Fruit fly (Drosophila melanogaster) whole organism, embryonic: ENCODE data around the gene CG43925.

Experiments
- Aef1 ChIP-seq: fragments of 200-800 bp; sonication (Bioruptor generic); IDR thresholded peaks from 3 replicates; pipeline ENCODE4 v1.3.6; 2022; ENCODE audit warnings: missing biosample characterization, missing genetic modification characterization
- Atf3 ChIP-seq: fragments of 200-800 bp; sonication (Bioruptor generic); optimal IDR thresholded peaks from 3 replicates; lab custom pipeline; 2016; ENCODE audit warnings: missing biosample characterization, missing genetic modification characterization
- CG10147 ChIP-seq: fragments of 200-800 bp; sonication (Bioruptor generic); optimal IDR thresholded peaks from 2 replicates; lab custom pipeline; 2019; ENCODE audit warnings: missing biosample characterization, mild to moderate bottlenecking, missing genetic modification characterization, moderate library complexity
- CG13424 ChIP-seq: fragments of 200-800 bp; sonication (Bioruptor generic); optimal IDR thresholded peaks from 2 replicates; lab custom pipeline; 2019; ENCODE audit warnings: missing biosample characterization, mild to moderate bottlenecking, missing genetic modification characterization, moderate library complexity
- CG14441 ChIP-seq: fragments of 200-800 bp; sonication (Bioruptor generic); IDR thresholded peaks from 2 replicates; pipeline ENCODE4 v1.3.6; 2022; ENCODE audit warnings: missing biosample characterization, missing genetic modification characterization
- CG1832 ChIP-seq: fragments of 200-800 bp; sonication (Bioruptor generic); optimal IDR thresholded peaks from 2 replicates; lab custom pipeline; 2017; ENCODE audit warnings: missing biosample characterization, mild to moderate bottlenecking, missing genetic modification characterization, inconsistent platforms
- CG2889 ChIP-seq: fragments of 200-800 bp; sonication (Bioruptor generic); IDR thresholded peaks from 3 replicates; pipeline ENCODE4 v1.3.6; 2022; ENCODE audit warnings: missing biosample characterization, missing genetic modification characterization
- CG3847 ChIP-seq: fragments of 200-800 bp; sonication (Bioruptor generic); IDR thresholded peaks from 2 replicates; pipeline ENCODE4 v1.3.6; 2022; ENCODE audit warnings: missing biosample characterization, missing genetic modification characterization
- CG4282 ChIP-seq: fragments of 200-800 bp; sonication (Bioruptor generic); optimal IDR thresholded peaks from 2 replicates; lab custom pipeline; 2016; ENCODE audit warnings: missing biosample characterization, missing genetic modification characterization
- CG4854 ChIP-seq: fragments of 200-800 bp; sonication (Bioruptor generic); optimal IDR thresholded peaks from 2 replicates; lab custom pipeline; 2016; ENCODE audit warnings: missing biosample characterization, missing genetic modification characterization, inconsistent platforms
- CG5953 ChIP-seq: fragments of 200-800 bp; sonication (Bioruptor generic); IDR thresholded peaks from 2 replicates; pipeline ENCODE4 v1.3.6; 2022; ENCODE audit warnings: missing biosample characterization, missing genetic modification characterization
- CG6765 ChIP-seq: fragments of 200-800 bp; sonication (Bioruptor generic); optimal IDR thresholded peaks from 3 replicates; lab custom pipeline; 2017; ENCODE audit warnings: missing biosample characterization, mild to moderate bottlenecking, missing genetic modification characterization
- CG6791 ChIP-seq: fragments of 200-800 bp; sonication (Bioruptor generic); IDR thresholded peaks from 3 replicates; pipeline ENCODE4 v1.3.6; 2022; ENCODE audit warnings: missing biosample characterization, missing genetic modification characterization; ENCODE audit not compliant: partially characterized antibody
- CG8290 ChIP-seq, 3 experiments: fragments of 200-800 bp; sonication (Bioruptor generic); optimal IDR thresholded peaks; 2 replicates each; lab custom pipeline; 2016 to 2019; ENCODE audit warnings: missing biosample characterization in 3 of 3, missing genetic modification characterization in 3 of 3, mild to moderate bottlenecking in 2 of 3, moderate library complexity in 1 of 3
- CTCF ChIP-seq: fragments of 200-800 bp; sonication (Bioruptor generic); optimal IDR thresholded peaks from 2 replicates; lab custom pipeline; 2017; ENCODE audit warnings: missing biosample characterization, mild to moderate bottlenecking, missing genetic modification characterization, moderate library complexity
- D19A ChIP-seq: fragments of 200-800 bp; optimal IDR thresholded peaks from 3 replicates; lab custom pipeline; 2019; ENCODE audit warnings: missing biosample characterization, mild to moderate bottlenecking, missing genetic modification characterization, moderate library complexity
- Dll ChIP-seq: fragments of 200-800 bp; sonication (Bioruptor generic); IDR thresholded peaks from 4 replicates; pipeline ENCODE4 v1.3.6; 2022; ENCODE audit warnings: missing biosample characterization, missing genetic modification characterization; ENCODE audit not compliant: partially characterized antibody
- Dref ChIP-seq: fragments of 200-800 bp; sonication (Bioruptor generic); IDR thresholded peaks from 2 replicates; pipeline ENCODE4 v1.3.6; 2022; ENCODE audit warnings: missing biosample characterization, missing genetic modification characterization
- Gug ChIP-seq: fragments of 200-800 bp; sonication (Bioruptor generic); IDR thresholded peaks from 4 replicates; pipeline ENCODE4 v1.3.6; 2022; ENCODE audit warnings: missing biosample characterization, missing genetic modification characterization
- HLH4C ChIP-seq: fragments of 200-800 bp; sonication (Bioruptor generic); IDR thresholded peaks from 3 replicates; pipeline ENCODE4 v1.3.6; 2022; ENCODE audit warnings: missing biosample characterization, missing genetic modification characterization; ENCODE audit not compliant: partially characterized antibody
- HLH54F ChIP-seq: fragments of 200-800 bp; sonication (Bioruptor generic); optimal IDR thresholded peaks from 3 replicates; lab custom pipeline; 2016; ENCODE audit warnings: missing biosample characterization, missing genetic modification characterization
- HmgZ ChIP-seq: fragments of 200-800 bp; sonication (Bioruptor generic); optimal IDR thresholded peaks from 2 replicates; lab custom pipeline; 2018; ENCODE audit warnings: missing biosample characterization, mild to moderate bottlenecking, missing genetic modification characterization
- Hr3 ChIP-seq: fragments of 200-800 bp; sonication (Bioruptor generic); optimal IDR thresholded peaks from 3 replicates; lab custom pipeline; 2016; ENCODE audit warnings: missing biosample characterization, missing genetic modification characterization
- Hr51 ChIP-seq, 2 experiments: fragments of 200-800 bp; sonication (Bioruptor generic); optimal IDR thresholded peaks; 2 replicates in 1 of 2; 3 replicates in 1 of 2; lab custom pipeline; 2016 to 2018; ENCODE audit warnings: missing biosample characterization in 2 of 2, missing genetic modification characterization in 2 of 2, mild to moderate bottlenecking in 1 of 2, moderate library complexity in 1 of 2
- Kr ChIP-seq: fragments of 200-800 bp; sonication (Bioruptor generic); optimal IDR thresholded peaks from 2 replicates; lab custom pipeline; 2017; ENCODE audit warnings: missing biosample characterization, mild to moderate bottlenecking, missing genetic modification characterization
- Lhr ChIP-seq: fragments of 200-800 bp; sonication (Bioruptor generic); optimal IDR thresholded peaks from 3 replicates; lab custom pipeline; 2017; ENCODE audit warnings: mild to moderate bottlenecking, missing biosample characterization, missing genetic modification reagents, missing genetic modification characterization
- Meics ChIP-seq: fragments of 200-800 bp; sonication (Bioruptor generic); optimal IDR thresholded peaks from 2 replicates; lab custom pipeline; 2017; ENCODE audit warnings: missing biosample characterization, mild to moderate bottlenecking, missing genetic modification characterization
- Poxn ChIP-seq: fragments of 200-800 bp; sonication (Bioruptor generic); IDR thresholded peaks from 2 replicates; pipeline ENCODE4 v1.3.6; 2022; ENCODE audit warnings: missing biosample characterization, missing genetic modification characterization
- Tbp ChIP-seq: fragments of >200 bp; optimal IDR thresholded peaks from 2 replicates; lab custom pipeline; 2018; ENCODE audit warnings: missing biosample characterization, missing genetic modification characterization
- br ChIP-seq: fragments of >200 bp; optimal IDR thresholded peaks from 2 replicates; lab custom pipeline; 2017
- btn ChIP-seq: fragments of 200-800 bp; sonication (Bioruptor generic); optimal IDR thresholded peaks from 2 replicates; lab custom pipeline; 2016; ENCODE audit warnings: missing biosample characterization, missing genetic modification characterization
- caup ChIP-seq: fragments of 200-800 bp; sonication (Bioruptor generic); optimal IDR thresholded peaks from 3 replicates; lab custom pipeline; 2017; ENCODE audit warnings: missing biosample characterization, mild to moderate bottlenecking, missing genetic modification characterization, moderate library complexity; ENCODE audit not compliant: severe bottlenecking
- chn ChIP-seq: fragments of 200-800 bp; sonication (Bioruptor generic); optimal IDR thresholded peaks from 2 replicates; lab custom pipeline; 2016; ENCODE audit warnings: missing biosample characterization, missing genetic modification characterization
- cwo ChIP-seq: fragments of 200-800 bp; sonication (Bioruptor generic); optimal IDR thresholded peaks from 3 replicates; lab custom pipeline; 2017; ENCODE audit warnings: missing biosample characterization, missing genetic modification characterization, mild to moderate bottlenecking, moderate library complexity, missing genetic modification reagents
- dpn ChIP-seq, 2 experiments: fragments of 200-800 bp; sonication (Bioruptor generic); optimal IDR thresholded peaks; 3 replicates each; lab custom pipeline; 2016; ENCODE audit warnings: missing biosample characterization in 2 of 2, missing genetic modification characterization in 2 of 2
- en ChIP-seq: fragments of 200-800 bp; sonication (Bioruptor generic); optimal IDR thresholded peaks from 2 replicates; lab custom pipeline; 2016; ENCODE audit warnings: missing biosample characterization, missing genetic modification characterization
- fd96Cb ChIP-seq: fragments of 200-800 bp; sonication (Bioruptor generic); optimal IDR thresholded peaks from 2 replicates; lab custom pipeline; 2018; ENCODE audit warnings: missing biosample characterization, mild to moderate bottlenecking, missing genetic modification characterization, moderate library complexity
- gfzf ChIP-seq: fragments of 200-800 bp; sonication (Bioruptor generic); optimal IDR thresholded peaks from 2 replicates; lab custom pipeline; 2016; ENCODE audit warnings: missing biosample characterization, mild to moderate bottlenecking, missing genetic modification characterization, moderate library complexity
- ham ChIP-seq: fragments of 200-800 bp; sonication (Bioruptor generic); IDR thresholded peaks from 2 replicates; pipeline ENCODE4 v1.3.6; 2022; ENCODE audit warnings: missing biosample characterization, missing genetic modification characterization
- kay ChIP-seq: fragments of 200-800 bp; sonication (Bioruptor generic); optimal IDR thresholded peaks from 2 replicates; lab custom pipeline; 2016; ENCODE audit warnings: missing biosample characterization, missing genetic modification characterization
- knrl ChIP-seq: fragments of 200-800 bp; sonication (Bioruptor generic); IDR thresholded peaks from 3 replicates; pipeline ENCODE4 v1.3.6; 2022; ENCODE audit warnings: missing biosample characterization, missing genetic modification characterization; ENCODE audit not compliant: partially characterized antibody
- mam ChIP-seq: fragments of 200-800 bp; sonication (Bioruptor generic); optimal IDR thresholded peaks from 3 replicates; lab custom pipeline; 2016; ENCODE audit warnings: missing biosample characterization, missing genetic modification characterization
- org-1 ChIP-seq: fragments of 200-800 bp; sonication (Bioruptor generic); optimal IDR thresholded peaks from 2 replicates; lab custom pipeline; 2017; ENCODE audit warnings: missing biosample characterization, missing genetic modification characterization
- pan ChIP-seq, 4 experiments: fragments of >200 bp in 3 of 4; fragments of 200-800 bp in 1 of 4; sonication (Bioruptor generic) in 1 of 4; optimal IDR thresholded peaks in 3 of 4; IDR thresholded peaks in 1 of 4; 2 replicates each; pipeline versions ENCODE4 v1.3.6 to Lab custom; 2017 to 2022; ENCODE audit warnings: missing biosample characterization in 2 of 4, missing genetic modification characterization in 2 of 4, mixed read lengths in 1 of 4
- pros ChIP-seq: fragments of 200-800 bp; sonication (Bioruptor generic); optimal IDR thresholded peaks from 3 replicates; lab custom pipeline; 2019; ENCODE audit warnings: missing biosample characterization, mild to moderate bottlenecking, missing genetic modification characterization, moderate library complexity
- rib ChIP-seq: fragments of 200-800 bp; sonication (Bioruptor generic); IDR thresholded peaks from 2 replicates; pipeline ENCODE4 v1.3.6; 2022; ENCODE audit warnings: missing biosample characterization, missing genetic modification characterization
- slp2 ChIP-seq: fragments of 200-800 bp; sonication (Bioruptor generic); optimal IDR thresholded peaks from 2 replicates; lab custom pipeline; 2016; ENCODE audit warnings: missing biosample characterization, missing genetic modification characterization
- wdn ChIP-seq: fragments of 200-800 bp; sonication (Bioruptor generic); IDR thresholded peaks from 2 replicates; pipeline ENCODE4 v1.3.6; 2022; ENCODE audit warnings: missing biosample characterization, missing genetic modification characterization
- wor ChIP-seq: fragments of 200-800 bp; sonication (Bioruptor generic); IDR thresholded peaks from 2 replicates; pipeline ENCODE4 v1.3.6; 2022; ENCODE audit warnings: missing biosample characterization, missing genetic modification characterization

The CG43925 gene

DNA sequence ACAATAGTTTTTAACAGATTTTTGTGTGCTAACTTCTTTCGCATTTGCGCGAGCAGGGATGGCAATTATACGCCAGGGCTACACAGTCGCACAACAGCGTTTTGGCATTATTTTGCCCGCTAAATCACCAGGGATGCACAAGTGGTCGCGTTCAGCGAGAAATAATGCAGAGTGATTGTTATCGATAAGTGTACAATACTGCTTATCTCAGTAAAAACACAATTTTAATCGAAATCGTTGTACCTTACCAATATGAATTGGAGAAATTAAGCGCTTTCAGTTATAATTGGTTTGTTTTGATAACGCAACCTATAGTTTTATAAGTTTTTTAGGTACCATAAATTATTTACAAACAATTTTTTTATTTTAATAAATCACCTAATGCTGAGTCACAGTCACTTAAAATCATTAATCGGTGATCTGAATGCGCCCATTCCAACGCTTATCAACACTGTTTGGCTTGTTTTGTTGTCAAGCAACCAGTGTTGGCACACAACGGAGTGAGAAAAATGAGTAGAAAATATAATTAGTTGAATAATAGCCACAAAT lies 552 bp downstream of the CG43925 start, which contains the start of the genes Sfmbt and CG5439 (continued):
- no peak for TF ChIP-seq pan (optimal IDR thresholded peaks at IDR 0.05; lab: Kevin White, UChicago)
- TF ChIP-seq pan (GFP tag; optimal IDR thresholded peaks at IDR 0.05 in 1 of 2, IDR thresholded peaks at IDR 0.05 in 1 of 2): peak in 1 of 2 experiments; percentile 15
- TF ChIP-seq mam (GFP tag; lab: Kevin White, UChicago): peak; percentile 86
- TF ChIP-seq pros: no peak
- peak; percentile 73 for TF ChIP-seq slp2 (GFP tag; lab: Kevin White, UChicago)
- peak; percentile 19 for TF ChIP-seq btn (GFP tag; lab: Kevin White, UChicago)
- peak; percentile 55 for TF ChIP-seq cwo (GFP tag; lab: Kevin White, UChicago)
- peak; percentile 10 for TF ChIP-seq CTCF (GFP tag; lab: Kevin White, UChicago)
- TF ChIP-seq Meics (GFP tag; lab: Kevin White, UChicago): peak; percentile 69
- TF ChIP-seq Aef1 (GFP tag; lab: Robert Waterston, UW): peak; percentile 70
- TF ChIP-seq caup (GFP tag; lab: Kevin White, UChicago): no peak
- no peak; the same call in 1 of the 2 replicates for TF ChIP-seq Poxn
- peak; percentile 69 for TF ChIP-seq Lhr (GFP tag; lab: Kevin White, UChicago)
- peak in 1 of 2 experiments; percentile 75 for TF ChIP-seq Hr51 (GFP tag; optimal IDR thresholded peaks at IDR 0.05; lab: Kevin White, UChicago)
- no peak for TF ChIP-seq Kr (GFP tag; lab: Kevin White, UChicago)
- TF ChIP-seq CG4854 (GFP tag; lab: Kevin White, UChicago): peak; percentile 71
- TF ChIP-seq CG2889: no peak
- TF ChIP-seq wdn (GFP tag; lab: Robert Waterston, UW): 0 out of 2 replicates have a peak, but pooled peaks have one; percentile 38
- TF ChIP-seq CG1832 (GFP tag; lab: Kevin White, UChicago): no peak
- TF ChIP-seq dpn (GFP tag; optimal IDR thresholded peaks at IDR 0.05; lab: Kevin White, UChicago): peak; percentile 85
- peak; percentile 48 for TF ChIP-seq fd96Cb (tag; lab: Kevin White, UChicago)
- TF ChIP-seq org-1 (GFP tag; lab: Kevin White, UChicago): no peak
- TF ChIP-seq Tbp: no peak
- TF ChIP-seq knrl (GFP tag; lab: Robert Waterston, UW): peak; percentile 62
- peak; percentile 81 for TF ChIP-seq CG3847 (GFP tag; lab: Robert Waterston, UW)
- peak; percentile 84 for TF ChIP-seq HmgZ (tag; lab: Kevin White, UChicago)
- TF ChIP-seq kay: peak; percentile 91
- peak; percentile 75 for TF ChIP-seq CG8290 (GFP tag; optimal IDR thresholded peaks at IDR 0.05; lab: Kevin White, UChicago)
- peak in 1 of 2 experiments; percentile 58 for TF ChIP-seq CG8290 (tag; optimal IDR thresholded peaks at IDR 0.05; lab: Kevin White, UChicago)
- TF ChIP-seq Dref (GFP tag; lab: Robert Waterston, UW): peak; percentile 81
- TF ChIP-seq CG5953: no peak
- TF ChIP-seq D19A (tag; lab: Kevin White, UChicago): no peak
- peak; percentile 88 for TF ChIP-seq HLH54F (GFP tag; lab: Kevin White, UChicago)
- TF ChIP-seq Atf3 (GFP tag; lab: Kevin White, UChicago): peak; percentile 53
- peak; percentile 88 for TF ChIP-seq Gug (GFP tag; lab: Robert Waterston, UW)
- TF ChIP-seq wor (GFP tag; lab: Robert Waterston, UW): 0 out of 2 replicates have a peak, but pooled peaks have one; percentile 28
- no peak for TF ChIP-seq CG4282 (GFP tag; lab: Kevin White, UChicago)
- peak; percentile 63 for TF ChIP-seq en (GFP tag; lab: Kevin White, UChicago)
- TF ChIP-seq Hr3: peak; percentile 89
- TF ChIP-seq gfzf (GFP tag; lab: Kevin White, UChicago): peak; percentile 60
- no peak for TF ChIP-seq ham
- TF ChIP-seq Dll (GFP tag; lab: Robert Waterston, UW): peak; percentile 64; the same call in 3 of the 4 replicates
- TF ChIP-seq CG6765: peak; percentile 16
- TF ChIP-seq CG10147 (GFP tag; lab: Kevin White, UChicago): no peak
- peak; percentile 62; the same call in 2 of the 3 replicates for TF ChIP-seq HLH4C (GFP tag; lab: Robert Waterston, UW)
- peak; percentile 71 for TF ChIP-seq chn (GFP tag; lab: Kevin White, UChicago)
- TF ChIP-seq CG6791 (GFP tag; lab: Robert Waterston, UW): 0 out of 3 replicates have a peak, but pooled peaks have one; percentile 35
- peak; percentile 71 for TF ChIP-seq CG14441
- peak; percentile 85 for TF ChIP-seq rib
- TF ChIP-seq br: no peak
- peak; percentile 81 for TF ChIP-seq CG13424
